Worm (Caenorhabditis elegans) whole organism, late embryonic: ENCODE data around the gene F25H9.6.
"Not testable (repeated sequence)": the region's sequence is repeated elsewhere in the genome, so short reads cannot be mapped to it uniquely, and the experiment has no call there.

Experiments
- K02D7.2 ChIP-seq: sonication (generic microtip); optimal IDR thresholded peaks from 2 replicates; lab custom pipeline; 2017; ENCODE audit warnings: mild to moderate bottlenecking, missing genetic modification characterization, missing compliant biosample characterization
- ama-1 ChIP-seq: fragments of 150-350 bp; optimal IDR thresholded peaks from 2 replicates; lab custom pipeline; 2014
- ceh-45 ChIP-seq: fragments of 200-800 bp; sonication (Bioruptor generic); IDR thresholded peaks from 2 replicates; pipeline ENCODE4 v1.3.6; 2022; ENCODE audit warnings: missing genetic modification reagents, missing genetic modification characterization, missing compliant biosample characterization
- elt-4 ChIP-seq: sonication (generic microtip); optimal IDR thresholded peaks from 2 replicates; lab custom pipeline; 2016; ENCODE audit warnings: missing genetic modification characterization, missing compliant biosample characterization
- lin-11 ChIP-seq: fragments of 200-800 bp; sonication (Bioruptor generic); optimal IDR thresholded peaks from 2 replicates; lab custom pipeline; 2018; ENCODE audit warnings: mild to moderate bottlenecking, missing genetic modification characterization, missing compliant biosample characterization
- nfya-1 ChIP-seq: sonication (generic microtip); optimal IDR thresholded peaks from 2 replicates; lab custom pipeline; 2017; ENCODE audit warnings: missing genetic modification characterization, mild to moderate bottlenecking, missing compliant biosample characterization, antibody characterized with exemption, moderate library complexity
- nhr-11 ChIP-seq: fragments of 150-350 bp; optimal IDR thresholded peaks from 2 replicates; lab custom pipeline; 2014; ENCODE audit warnings: missing biosample characterization, missing genetic modification characterization
- nhr-232 ChIP-seq: sonication (generic microtip); optimal IDR thresholded peaks from 2 replicates; lab custom pipeline; 2016; ENCODE audit warnings: missing genetic modification characterization, missing compliant biosample characterization
- pha-4 ChIP-seq: fragments of 150-350 bp; optimal IDR thresholded peaks from 2 replicates; lab custom pipeline; 2018; ENCODE audit warnings: missing biosample characterization, missing genetic modification reagents, missing genetic modification characterization
- pqm-1 ChIP-seq: sonication (generic microtip); optimal IDR thresholded peaks from 2 replicates; lab custom pipeline; 2016; ENCODE audit warnings: missing genetic modification characterization, missing compliant biosample characterization
- rnt-1 ChIP-seq: sonication (generic microtip); optimal IDR thresholded peaks from 2 replicates; lab custom pipeline; 2016; ENCODE audit warnings: missing genetic modification characterization, missing compliant biosample characterization
- sox-4 ChIP-seq: sonication (generic microtip); optimal IDR thresholded peaks from 2 replicates; lab custom pipeline; 2017; ENCODE audit warnings: mild to moderate bottlenecking, missing genetic modification characterization, inconsistent platforms, missing compliant biosample characterization
- tbx-7 ChIP-seq: sonication (generic microtip); optimal IDR thresholded peaks from 2 replicates; lab custom pipeline; 2016; ENCODE audit warnings: missing genotype, missing genetic modification characterization, missing compliant biosample characterization
- zip-5 ChIP-seq: sonication (generic microtip); optimal IDR thresholded peaks from 2 replicates; lab custom pipeline; 2016; ENCODE audit warnings: missing genetic modification characterization, missing compliant biosample characterization

DNA sequence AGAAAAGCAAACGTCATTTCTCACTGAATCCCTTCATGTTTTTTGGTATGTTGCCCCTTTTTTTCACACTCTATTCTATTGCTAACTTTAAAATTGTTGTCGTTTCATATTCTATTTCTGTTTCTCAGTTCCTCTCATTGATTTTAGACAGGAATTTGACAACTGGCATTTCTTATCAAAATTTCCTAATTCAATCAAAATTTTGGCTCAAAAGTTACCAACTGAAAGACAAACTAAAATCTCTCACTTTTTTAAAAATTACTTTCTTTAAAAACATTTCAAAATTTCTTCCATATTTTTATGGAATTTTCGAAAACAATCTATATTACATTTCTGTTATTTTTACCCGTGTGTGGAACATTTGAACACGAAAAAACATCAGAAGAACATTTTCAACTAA is 24.6 kb downstream of the F25H9.6 start, which contains the start of gene Y2H9A.6:
- not testable (repeated sequence) for TF ChIP-seq K02D7.2 (tag; lab: Kevin White, UChicago); nhr-11; pha-4 (tag; lab: Kevin White, UChicago); ceh-45; pqm-1 (tag; lab: Kevin White, UChicago); nfya-1 (tag; lab: Kevin White, UChicago); sox-4 (tag; lab: Kevin White, UChicago); nhr-232 (tag; lab: Kevin White, UChicago); lin-11 (tag; lab: Kevin White, UChicago); ama-1 (lab: Kevin White, UChicago); zip-5 (tag; lab: Kevin White, UChicago); tbx-7 (tag; lab: Kevin White, UChicago); rnt-1 (tag; lab: Kevin White, UChicago); elt-4 (tag; lab: Kevin White, UChicago)
